Worm (Caenorhabditis elegans) whole organism, L2 larva: ENCODE results near the gene ints-5.

Experiments used
- lin-13 ChIP-seq: fragments of 150-350 bp; optimal IDR thresholded peaks from 2 replicates; lab custom pipeline; 2014; ENCODE audit warnings: missing biosample characterization, missing genetic modification reagents, missing genetic modification characterization
- nhr-77 ChIP-seq: fragments of 150-350 bp; optimal IDR thresholded peaks from 2 replicates; lab custom pipeline; 2014; ENCODE audit warnings: missing biosample characterization, missing genetic modification characterization

- TF ChIP-seq nhr-77, result no peak
- no peak for TF ChIP-seq lin-13
These were observed 55.8 kb downstream of the ints-5 start for ce11 chrV:18589585-18589984.
